Worm (Caenorhabditis elegans) whole organism, L4 larva: ENCODE results near the gene F35E12.2.

Source experiments
- F26F4.8 ChIP-seq: fragments of 200-800 bp; sonication (Bioruptor generic); conservative IDR thresholded peaks from 2 replicates; pipeline ENCODE4 v1.3.6; 2022; ENCODE audit warnings: missing genetic modification characterization, missing compliant biosample characterization
- T26A8.4 ChIP-seq: fragments of 200-800 bp; sonication (Bioruptor generic); IDR thresholded peaks from 2 replicates; pipeline ENCODE4 v1.3.6; 2022; ENCODE audit warnings: missing genetic modification characterization, missing compliant biosample characterization
- aha-1 ChIP-seq: fragments of 150-350 bp; peaks from one replicate; lab custom pipeline; 2014; ENCODE audit warnings: missing biosample characterization, missing genetic modification characterization
- arid-1 ChIP-seq: fragments of 200-800 bp; sonication (Bioruptor generic); conservative IDR thresholded peaks from 2 replicates; pipeline ENCODE4 v1.3.6; 2022; ENCODE audit warnings: missing genetic modification reagents, missing genetic modification characterization, missing compliant biosample characterization
- jun-1 ChIP-seq: fragments of 150-350 bp; optimal IDR thresholded peaks from 2 replicates; lab custom pipeline; 2014; ENCODE audit warnings: missing biosample characterization, missing genetic modification reagents, missing genetic modification characterization
- lim-7 ChIP-seq: fragments of 200-800 bp; sonication (Bioruptor generic); IDR thresholded peaks from 2 replicates; pipeline ENCODE4 v1.3.6; 2022; ENCODE audit warnings: missing genetic modification characterization, missing compliant biosample characterization
- lir-3 ChIP-seq: sonication (generic microtip); optimal IDR thresholded peaks from 2 replicates; lab custom pipeline; 2016; ENCODE audit warnings: mild to moderate bottlenecking, missing genetic modification characterization, missing compliant biosample characterization
- nhr-11 ChIP-seq: fragments of 150-350 bp; optimal IDR thresholded peaks from 2 replicates; lab custom pipeline; 2014; ENCODE audit warnings: missing biosample characterization, missing genetic modification characterization
- nhr-28 ChIP-seq: fragments of 150-350 bp; optimal IDR thresholded peaks from 2 replicates; lab custom pipeline; 2014; ENCODE audit warnings: missing biosample characterization, missing genetic modification characterization
- skn-1 ChIP-seq: fragments of 150-350 bp; optimal IDR thresholded peaks from 2 replicates; lab custom pipeline; 2014; ENCODE audit warnings: missing biosample characterization, missing genetic modification characterization
- snpc-4 ChIP-seq: fragments of 150-350 bp; optimal IDR thresholded peaks from 2 replicates; lab custom pipeline; 2014; ENCODE audit warnings: missing biosample characterization, missing genetic modification characterization
- unc-62 ChIP-seq, 3 experiments: fragments of 150-350 bp in 1 of 3; sonication (generic microtip); optimal IDR thresholded peaks in 2 of 3; peaks in 1 of 3; 1 replicate in 1 of 3; 2 replicates in 2 of 3; lab custom pipeline; 2014 to 2017; ENCODE audit warnings: missing biosample characterization in 3 of 3, missing genetic modification characterization in 3 of 3, missing genetic modification reagents in 3 of 3, missing genotype in 1 of 3
- zip-2 ChIP-seq: fragments of 150-350 bp; optimal IDR thresholded peaks from 2 replicates; lab custom pipeline; 2014; ENCODE audit warnings: missing biosample characterization, missing genetic modification characterization

- TF ChIP-seq aha-1 (tag; lab: Kevin White, UChicago) (no peak), nhr-11 (tag; lab: Kevin White, UChicago) (no peak), zip-2 (no peak), lir-3 (tag; lab: Kevin White, UChicago) (no peak), jun-1 (no peak), lim-7 (GFP tag; lab: Robert Waterston, UW) (no peak), skn-1 (tag; lab: Kevin White, UChicago) (no peak), F26F4.8 (GFP tag; lab: Robert Waterston, UW) (no peak), arid-1 (GFP tag; lab: Robert Waterston, UW) (no peak), unc-62 (GFP tag; optimal IDR thresholded peaks at IDR 0.05 in 1 of 2; lab: Kevin White, UChicago) (no peak), unc-62 (tag; optimal IDR thresholded peaks at IDR 0.05; lab: Kevin White, UChicago) (no peak), snpc-4 (no peak), nhr-28 (tag; lab: Kevin White, UChicago) (no peak), T26A8.4 (GFP tag; lab: Robert Waterston, UW) (no peak)
These were observed 43.2 kb downstream of the F35E12.2 start for ce11 chrV:13681445-13681844.
